Worm (Caenorhabditis elegans) whole organism, midembryonic: ENCODE data around the gene clec-20.
"Not testable (repeated sequence)": the region's sequence is repeated elsewhere in the genome, so short reads cannot be mapped to it uniquely, and the experiment has no call there.

Source experiments
- T22C8.4 ChIP-seq: fragments of 200-800 bp; sonication (Bioruptor generic); IDR thresholded peaks from 2 replicates; pipeline ENCODE4 v1.3.6; 2022; ENCODE audit warnings: missing genetic modification characterization, missing compliant biosample characterization
- cog-1 ChIP-seq: sonication (generic microtip); optimal IDR thresholded peaks from 2 replicates; lab custom pipeline; 2016; ENCODE audit warnings: missing genetic modification characterization, missing compliant biosample characterization
- flt-1 ChIP-seq: fragments of 200-800 bp; sonication (Bioruptor generic); IDR thresholded peaks from 2 replicates; pipeline ENCODE4 v1.3.6; 2022; ENCODE audit warnings: missing genetic modification characterization, missing compliant biosample characterization
- klf-2 ChIP-seq: fragments of 200-800 bp; sonication (Bioruptor generic); conservative IDR thresholded peaks from 2 replicates; pipeline ENCODE4 v1.3.6; 2022; ENCODE audit warnings: missing genetic modification reagents, missing genetic modification characterization, missing compliant biosample characterization
- med-1 ChIP-seq: sonication (generic microtip); optimal IDR thresholded peaks from 2 replicates; lab custom pipeline; 2017; ENCODE audit warnings: missing genetic modification characterization, mild to moderate bottlenecking, missing compliant biosample characterization, antibody characterized with exemption, missing genetic modification reagents; ENCODE audit not compliant: insufficient read depth
- ref-1 ChIP-seq: fragments of 200-800 bp; sonication (Bioruptor generic); conservative IDR thresholded peaks from 2 replicates; pipeline ENCODE4 v1.3.6; 2022; ENCODE audit warnings: missing genetic modification reagents, missing genetic modification characterization, missing compliant biosample characterization
- tab-1 ChIP-seq: fragments of 200-800 bp; sonication (Bioruptor generic); IDR thresholded peaks from 2 replicates; pipeline ENCODE4 v1.3.6; 2022; ENCODE audit warnings: missing genetic modification characterization, missing compliant biosample characterization
- ztf-23 ChIP-seq: fragments of 200-800 bp; sonication (Bioruptor generic); IDR thresholded peaks from 2 replicates; pipeline ENCODE4 v1.3.6; 2022; ENCODE audit warnings: missing genetic modification reagents, missing genetic modification characterization, missing compliant biosample characterization
- ztf-29 ChIP-seq: fragments of 200-800 bp; sonication (Bioruptor generic); IDR thresholded peaks from 2 replicates; pipeline ENCODE4 v1.3.6; 2022; ENCODE audit warnings: missing genetic modification reagents, missing genetic modification characterization, missing compliant biosample characterization

The clec-20 gene

DNA sequence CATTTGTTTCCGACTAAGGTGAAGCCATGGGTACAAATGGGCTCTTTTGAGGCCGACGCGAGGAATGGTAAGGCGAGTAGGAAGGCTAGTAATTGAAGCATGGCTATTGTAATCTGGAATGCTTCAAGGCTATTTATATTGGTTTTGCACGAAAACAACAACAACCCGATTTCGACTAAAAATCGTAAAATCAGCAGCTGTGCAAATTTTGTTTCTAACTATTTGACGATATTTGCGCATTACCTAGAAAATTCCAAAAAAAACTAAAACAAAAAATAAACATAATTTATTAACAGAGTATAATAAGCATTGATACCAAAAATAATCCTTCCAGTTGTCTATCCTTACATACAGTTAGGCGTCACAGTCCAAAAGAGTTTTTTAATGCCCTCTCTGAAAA is at the start of gene clec-20:
Gene clec-20 (minus strand): TSS at position 101 of the 400 bp plus-strand sequence.
- TF ChIP-seq klf-2 (GFP tag; lab: Robert Waterston, UW): no peak
- TF ChIP-seq cog-1 (tag; lab: Kevin White, UChicago): no peak
- no peak for TF ChIP-seq flt-1 (GFP tag; lab: Robert Waterston, UW)
- no peak for TF ChIP-seq tab-1

DNA sequence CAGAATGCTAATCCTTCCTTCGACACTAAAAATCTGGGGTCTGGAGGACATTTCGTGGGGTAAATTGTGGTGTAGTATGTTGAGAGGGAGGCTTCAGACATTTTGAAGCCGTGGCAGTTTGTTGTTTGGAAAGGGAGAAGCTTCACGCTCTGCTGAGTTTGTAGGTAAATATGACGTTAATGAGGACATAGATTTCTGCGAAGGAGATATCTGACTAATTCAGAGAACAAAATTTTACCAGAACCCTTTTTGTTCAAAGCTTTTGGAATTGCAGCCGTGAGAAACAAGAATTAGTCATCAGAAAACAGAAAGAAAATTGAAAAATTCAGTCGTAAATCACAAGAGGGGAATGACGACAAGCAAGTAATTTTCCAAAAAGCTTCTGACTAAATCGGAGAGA is 45.5 kb upstream of the clec-20 start, which contains the start of gene srh-72:
Gene srh-72 (minus strand): TSS at position 101 of the 400 bp plus-strand sequence.
- TF ChIP-seq flt-1 (GFP tag; lab: Robert Waterston, UW) (no peak), ref-1 (GFP tag; lab: Robert Waterston, UW) (no peak), klf-2 (GFP tag; lab: Robert Waterston, UW) (no peak), med-1 (GFP tag; lab: Kevin White, UChicago) (no peak), T22C8.4 (no peak), ztf-29 (GFP tag; lab: Robert Waterston, UW) (no peak), cog-1 (tag; lab: Kevin White, UChicago) (no peak), tab-1 (no peak)

DNA sequence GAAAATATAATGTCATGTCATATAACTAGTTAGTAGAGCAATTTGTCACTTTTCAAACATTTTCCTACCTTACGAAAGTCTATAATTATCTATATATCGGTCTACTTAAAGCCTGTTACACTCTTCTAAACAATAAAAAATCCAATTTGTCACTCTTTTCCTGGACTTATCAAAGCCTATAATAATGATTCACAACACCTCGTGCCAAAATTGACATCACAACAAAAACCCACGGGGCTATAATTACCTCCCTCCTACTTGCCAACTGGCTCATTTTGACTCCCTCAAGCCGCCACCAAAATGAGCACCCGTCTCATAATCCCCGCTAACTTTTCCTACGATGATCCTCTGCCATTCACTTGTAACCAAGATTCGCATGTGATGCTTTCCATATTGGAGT is 41.4 kb upstream of the clec-20 start, which contains the start of gene srg-20:
Gene srg-20 (plus strand): TSS at position 301 of the 400 bp plus-strand sequence.
- TF ChIP-seq flt-1, ztf-29, ref-1 (GFP tag; lab: Robert Waterston, UW): not testable (repeated sequence)

DNA sequence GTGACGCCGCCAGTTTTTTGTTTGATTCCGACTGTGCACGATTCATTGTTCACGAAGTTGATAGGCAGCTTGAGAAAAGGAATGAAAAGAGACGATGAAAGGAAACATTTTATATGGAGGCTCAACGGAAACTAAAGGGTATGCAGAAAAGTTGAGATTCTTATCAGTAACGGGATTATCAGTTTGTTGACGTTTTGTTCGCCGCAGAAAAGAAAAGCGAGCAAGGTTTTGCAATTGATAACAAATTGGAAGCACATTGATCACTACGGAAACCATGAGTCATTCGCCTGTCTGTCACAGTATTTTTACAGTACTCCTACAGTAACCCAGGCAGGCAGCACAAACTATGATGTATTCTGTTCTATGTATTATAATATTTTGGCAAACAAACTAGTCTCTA is 40.9 kb upstream of the clec-20 start:
- TF ChIP-seq ztf-23 (no peak), flt-1 (GFP tag; lab: Robert Waterston, UW) (no peak), tab-1 (no peak), ref-1 (GFP tag; lab: Robert Waterston, UW) (no peak), klf-2 (GFP tag; lab: Robert Waterston, UW) (no peak), med-1 (GFP tag; lab: Kevin White, UChicago) (no peak)

DNA sequence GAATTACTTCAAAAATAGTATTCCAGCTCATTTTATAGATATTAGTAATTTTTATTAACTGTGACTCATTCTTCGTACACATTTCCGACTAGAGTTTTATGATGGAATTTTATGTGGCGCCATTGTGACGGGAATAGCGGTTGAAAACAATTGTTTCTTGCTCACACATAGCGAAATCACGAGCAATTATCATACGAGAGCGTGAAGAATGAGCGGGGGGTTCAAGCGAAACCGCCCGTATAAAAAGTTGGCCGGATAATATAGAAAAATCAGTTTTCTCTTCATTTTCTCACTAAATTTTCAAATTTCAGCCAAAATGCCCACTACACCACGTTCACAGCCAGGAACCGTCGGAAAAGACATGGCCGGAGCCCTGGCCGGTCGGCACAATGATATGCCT is 38.5 kb upstream of the clec-20 start, which contains the start of gene C08E3.1:
Gene C08E3.1 (plus strand): TSS at position 301 of the 400 bp plus-strand sequence.
- TF ChIP-seq ztf-23; tab-1; ref-1 (GFP tag; lab: Robert Waterston, UW): not testable (repeated sequence)

DNA sequence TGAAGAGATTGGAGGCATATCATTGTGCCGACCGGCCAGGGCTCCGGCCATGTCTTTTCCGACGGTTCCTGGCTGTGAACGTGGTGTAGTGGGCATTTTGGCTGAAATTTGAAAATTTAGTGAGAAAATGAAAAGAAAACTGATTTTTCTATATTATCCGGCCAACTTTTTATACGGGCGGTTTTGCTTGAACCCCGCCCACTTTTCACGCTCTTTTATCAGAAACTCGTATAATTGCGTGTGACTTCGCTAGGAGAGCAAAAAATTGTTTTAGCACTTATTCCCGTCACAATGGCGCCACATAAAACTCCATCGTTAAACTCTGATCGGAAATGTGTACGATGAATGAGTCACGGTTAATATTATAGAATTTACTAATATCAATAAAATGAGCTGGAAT is 37.2 kb upstream of the clec-20 start, which contains the start of gene C08E3.13:
Gene C08E3.13 (minus strand): TSS at position 101 of the 400 bp plus-strand sequence.
- not testable (repeated sequence) for TF ChIP-seq med-1 (GFP tag; lab: Kevin White, UChicago); cog-1 (tag; lab: Kevin White, UChicago); ref-1 (GFP tag; lab: Robert Waterston, UW)

DNA sequence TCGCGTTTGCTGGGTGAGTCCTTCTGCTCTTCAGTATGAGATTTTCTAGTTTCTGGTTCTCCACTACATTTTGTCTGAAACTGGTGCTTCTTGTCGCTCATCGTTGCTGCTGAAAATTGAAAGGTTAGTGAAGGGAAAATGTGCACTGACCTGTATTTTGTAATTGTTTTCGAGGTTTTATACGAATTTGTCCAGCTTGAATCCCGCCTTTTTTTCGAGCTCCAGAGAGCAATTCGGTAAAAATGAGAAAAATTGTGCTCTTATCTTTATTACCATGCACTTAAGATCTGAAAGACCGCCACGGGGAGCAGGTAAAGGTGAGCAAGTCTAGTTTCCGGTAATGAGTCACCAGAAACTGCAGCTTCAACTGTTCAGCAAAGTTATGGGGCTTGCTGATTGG is 32.7 kb upstream of the clec-20 start, which contains the start of gene C08E3.15:
Gene C08E3.15 (minus strand): TSS at position 101 of the 400 bp plus-strand sequence.
- not testable (repeated sequence) for TF ChIP-seq ref-1 (GFP tag; lab: Robert Waterston, UW); cog-1 (tag; lab: Kevin White, UChicago); tab-1

DNA sequence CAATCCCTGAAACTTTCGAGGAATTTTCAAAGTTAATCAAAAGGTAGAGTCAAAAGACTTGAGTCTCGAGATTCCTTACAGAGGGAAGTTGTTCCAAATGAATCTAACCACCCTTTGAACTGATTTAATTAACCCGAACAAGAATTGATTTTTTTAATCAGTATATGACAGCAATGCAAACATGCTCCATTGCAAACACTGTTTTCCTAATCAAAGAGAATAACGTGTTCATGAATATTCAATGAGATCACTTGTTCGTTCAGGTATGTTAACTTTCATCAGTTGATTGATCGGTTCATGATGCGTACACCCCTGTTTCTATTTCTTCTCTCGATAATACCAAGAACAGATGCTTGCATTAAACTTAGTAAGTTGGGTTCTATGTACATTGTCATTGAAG is 30.6 kb upstream of the clec-20 start, which contains the start of gene C08E3.14:
Gene C08E3.14 (plus strand): TSS at position 301 of the 400 bp plus-strand sequence.
- no peak for TF ChIP-seq ztf-29 (GFP tag; lab: Robert Waterston, UW)
- TF ChIP-seq klf-2 (GFP tag; lab: Robert Waterston, UW): no peak
- TF ChIP-seq cog-1 (tag; lab: Kevin White, UChicago): no peak
- no peak for TF ChIP-seq ref-1 (GFP tag; lab: Robert Waterston, UW)
- TF ChIP-seq ztf-23: no peak
- no peak for TF ChIP-seq med-1 (GFP tag; lab: Kevin White, UChicago)
- TF ChIP-seq tab-1: no peak
- TF ChIP-seq flt-1 (GFP tag; lab: Robert Waterston, UW): no peak
- no peak for TF ChIP-seq T22C8.4

DNA sequence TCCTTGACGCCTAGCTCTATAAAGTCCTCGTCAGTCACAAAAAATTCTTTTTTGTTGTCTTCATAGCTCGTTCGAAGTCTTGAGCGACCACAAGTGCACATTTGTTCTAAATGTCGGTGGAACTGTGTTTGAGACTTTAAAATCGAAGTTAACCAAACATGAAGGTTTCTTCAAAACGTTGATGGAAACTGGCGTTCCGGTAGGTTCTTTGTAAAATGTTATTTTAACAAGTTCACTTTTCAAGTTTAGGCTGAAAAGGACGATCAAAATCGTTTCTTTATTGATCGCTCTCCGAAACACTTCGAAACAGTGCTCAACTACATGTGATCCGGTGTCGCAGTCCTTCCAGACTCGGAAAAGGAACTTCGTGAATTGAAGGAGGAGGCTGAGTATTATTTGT is 29.5 kb upstream of the clec-20 start, which contains the start of gene fbxa-160:
Gene fbxa-160 (minus strand): TSS at position 101 of the 400 bp plus-strand sequence.
- TF ChIP-seq cog-1 (tag; lab: Kevin White, UChicago) (no peak), ref-1 (GFP tag; lab: Robert Waterston, UW) (no peak), klf-2 (GFP tag; lab: Robert Waterston, UW) (no peak), flt-1 (GFP tag; lab: Robert Waterston, UW) (no peak), med-1 (GFP tag; lab: Kevin White, UChicago) (no peak), ztf-23 (no peak), tab-1 (no peak), T22C8.4 (no peak), ztf-29 (GFP tag; lab: Robert Waterston, UW) (no peak)

DNA sequence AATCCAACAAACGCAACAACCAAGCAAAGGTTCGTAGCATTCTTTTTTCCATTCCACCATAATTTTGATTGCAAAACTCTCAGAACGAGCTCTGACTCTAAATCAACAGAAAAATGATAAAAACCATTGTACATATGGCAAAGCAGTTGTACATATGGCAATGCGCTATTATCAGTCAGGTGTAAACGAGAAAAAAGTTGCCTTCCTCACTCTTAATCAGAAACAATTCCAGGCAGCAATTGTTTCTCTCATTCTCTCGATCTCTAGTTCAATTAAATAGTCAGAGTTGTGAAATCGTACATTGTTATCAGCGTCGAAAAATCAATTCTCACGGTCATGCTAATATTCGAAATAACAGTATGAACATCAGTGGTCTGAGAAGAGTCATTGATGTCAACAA is 26.8 kb upstream of the clec-20 start:
- TF ChIP-seq ref-1 (GFP tag; lab: Robert Waterston, UW): no peak
- TF ChIP-seq klf-2 (GFP tag; lab: Robert Waterston, UW): no peak
- no peak for TF ChIP-seq tab-1
- no peak for TF ChIP-seq flt-1 (GFP tag; lab: Robert Waterston, UW)
- TF ChIP-seq ztf-29 (GFP tag; lab: Robert Waterston, UW): no peak
- TF ChIP-seq med-1 (GFP tag; lab: Kevin White, UChicago): no peak
- no peak for TF ChIP-seq T22C8.4
- TF ChIP-seq ztf-23: no peak
- no peak for TF ChIP-seq cog-1 (tag; lab: Kevin White, UChicago)
